Worm (Caenorhabditis elegans) whole organism, young adult: Measurements from ENCODE around the gene egrh-1.
A peak's percentile ranks its signal among the peaks of the same experiment; 100 is the strongest.

Experiments
- B0035.1 ChIP-seq: sonication (generic microtip); optimal IDR thresholded peaks from 2 replicates; lab custom pipeline; 2016; ENCODE audit warnings: missing genetic modification characterization, mild to moderate bottlenecking, missing compliant biosample characterization, missing genotype, missing genetic modification reagents
- B0261.1 ChIP-seq: sonication (generic microtip); optimal IDR thresholded peaks from 2 replicates; lab custom pipeline; 2016; ENCODE audit warnings: mild to moderate bottlenecking, missing genetic modification characterization, moderate library complexity, missing compliant biosample characterization
- C17E4.6 ChIP-seq: fragments of 200-800 bp; sonication (Bioruptor generic); IDR thresholded peaks from 2 replicates; pipeline ENCODE4 v1.3.6; 2022; ENCODE audit warnings: missing genetic modification reagents, missing genetic modification characterization, missing compliant biosample characterization
- F10E7.11 ChIP-seq: sonication (generic microtip); optimal IDR thresholded peaks from 2 replicates; lab custom pipeline; 2017; ENCODE audit warnings: mild to moderate bottlenecking, missing genetic modification characterization, moderate library complexity, missing compliant biosample characterization
- F22D6.2 ChIP-seq: sonication (generic microtip); optimal IDR thresholded peaks from 2 replicates; lab custom pipeline; 2016; ENCODE audit warnings: mild to moderate bottlenecking, missing genetic modification characterization, missing compliant biosample characterization
- F52B5.7 ChIP-seq: sonication (generic microtip); optimal IDR thresholded peaks from 2 replicates; lab custom pipeline; 2016; ENCODE audit warnings: mild to moderate bottlenecking, missing genetic modification characterization, missing compliant biosample characterization
- F55B11.4 ChIP-seq: sonication (generic microtip); optimal IDR thresholded peaks from 2 replicates; lab custom pipeline; 2016; ENCODE audit warnings: missing compliant biosample characterization, missing genetic modification characterization, borderline replicate concordance; ENCODE audit not compliant: insufficient read depth
- T26A5.8 ChIP-seq: sonication (generic microtip); optimal IDR thresholded peaks from 2 replicates; lab custom pipeline; 2016; ENCODE audit warnings: missing genetic modification characterization, missing compliant biosample characterization
- Y67H2A.10 ChIP-seq: fragments of 200-800 bp; sonication (Bioruptor generic); conservative IDR thresholded peaks from 2 replicates; pipeline ENCODE4 v1.3.6; 2022; ENCODE audit warnings: missing genetic modification reagents, missing genetic modification characterization, missing compliant biosample characterization
- Y79H2A.3 ChIP-seq: fragments of 200-800 bp; sonication (Bioruptor generic); conservative IDR thresholded peaks from 2 replicates; pipeline ENCODE4 v1.3.6; 2022; ENCODE audit warnings: missing genetic modification reagents, missing genetic modification characterization, missing compliant biosample characterization
- ama-1 ChIP-seq, 3 experiments: fragments of 150-350 bp in 1 of 3; sonication (generic microtip) in 2 of 3; optimal IDR thresholded peaks; 2 replicates each; lab custom pipeline; 2014 to 2018; ENCODE audit warnings: missing biosample characterization in 2 of 3, missing genetic modification characterization in 2 of 3, missing genetic modification reagents in 2 of 3
- attf-3 ChIP-seq: fragments of 200-800 bp; sonication (Bioruptor generic); conservative IDR thresholded peaks from 2 replicates; pipeline ENCODE4 v1.3.6; 2022; ENCODE audit warnings: missing genetic modification reagents, missing genetic modification characterization, missing compliant biosample characterization
- attf-5 ChIP-seq: fragments of 200-800 bp; sonication (Bioruptor generic); optimal IDR thresholded peaks from 2 replicates; lab custom pipeline; 2018; ENCODE audit warnings: mild to moderate bottlenecking, missing genetic modification characterization, missing compliant biosample characterization
- bed-1 ChIP-seq: fragments of 200-800 bp; sonication (Bioruptor generic); IDR thresholded peaks from 2 replicates; pipeline ENCODE4 v1.3.6; 2022; ENCODE audit warnings: missing genetic modification reagents, missing genetic modification characterization, missing compliant biosample characterization
- bed-2 ChIP-seq: fragments of 200-800 bp; sonication (Bioruptor generic); IDR thresholded peaks from 2 replicates; pipeline ENCODE4 v1.3.6; 2022; ENCODE audit warnings: missing genetic modification reagents, missing genetic modification characterization, missing compliant biosample characterization
- ccch-3 ChIP-seq: fragments of 200-800 bp; sonication (Bioruptor generic); optimal IDR thresholded peaks from 2 replicates; lab custom pipeline; 2018; ENCODE audit warnings: mild to moderate bottlenecking, missing genetic modification characterization, missing compliant biosample characterization
- cebp-2 ChIP-seq: fragments of 200-800 bp; sonication (Bioruptor generic); IDR thresholded peaks from 2 replicates; pipeline ENCODE4 v1.3.6; 2022; ENCODE audit warnings: missing genetic modification characterization, missing compliant biosample characterization
- ceh-58 ChIP-seq: fragments of 200-800 bp; sonication (Bioruptor generic); IDR thresholded peaks from 2 replicates; pipeline ENCODE4 v1.3.6; 2022; ENCODE audit warnings: missing genetic modification characterization, missing compliant biosample characterization
- ceh-79 ChIP-seq: sonication (generic microtip); optimal IDR thresholded peaks from 2 replicates; lab custom pipeline; 2017; ENCODE audit warnings: mild to moderate bottlenecking, missing genetic modification characterization, missing compliant biosample characterization
- ceh-91 ChIP-seq: fragments of 200-800 bp; sonication (Bioruptor generic); IDR thresholded peaks from 2 replicates; pipeline ENCODE4 v1.3.6; 2022; ENCODE audit warnings: missing genetic modification reagents, missing genetic modification characterization, missing compliant biosample characterization
- dox-1 ChIP-seq: fragments of 200-800 bp; sonication (Bioruptor generic); IDR thresholded peaks from 2 replicates; pipeline ENCODE4 v1.3.6; 2022; ENCODE audit warnings: missing genetic modification reagents, missing genetic modification characterization, missing compliant biosample characterization
- dpff-1 ChIP-seq: sonication (generic microtip); optimal IDR thresholded peaks from 2 replicates; lab custom pipeline; 2017; ENCODE audit warnings: mild to moderate bottlenecking, missing genetic modification characterization, missing compliant biosample characterization
- efl-1 ChIP-seq: fragments of 150-350 bp; optimal IDR thresholded peaks from 2 replicates; lab custom pipeline; 2014; ENCODE audit warnings: missing biosample characterization, missing genetic modification reagents, missing genetic modification characterization
- ekl-4 ChIP-seq: fragments of 200-800 bp; sonication (Bioruptor generic); IDR thresholded peaks from 2 replicates; pipeline ENCODE4 v1.3.6; 2022; ENCODE audit warnings: missing genetic modification reagents, missing genetic modification characterization, missing compliant biosample characterization
- hrde-1 ChIP-seq: sonication (generic microtip); optimal IDR thresholded peaks from 2 replicates; lab custom pipeline; 2016; ENCODE audit warnings: missing genetic modification characterization, mild to moderate bottlenecking, missing compliant biosample characterization, moderate library complexity, missing genotype, missing genetic modification reagents, borderline replicate concordance
- let-607 ChIP-seq, 2 experiments: fragments of 200-800 bp in 1 of 2; sonication (Bioruptor generic) in 1 of 2; sonication (generic microtip) in 1 of 2; optimal IDR thresholded peaks; 2 replicates each; lab custom pipeline; 2016 to 2018; ENCODE audit warnings: mild to moderate bottlenecking in 2 of 2, missing compliant biosample characterization in 2 of 2, missing genetic modification characterization in 2 of 2, moderate library complexity in 2 of 2, missing genotype in 1 of 2
- lin-40 ChIP-seq: sonication (generic microtip); optimal IDR thresholded peaks from 2 replicates; lab custom pipeline; 2016; ENCODE audit warnings: missing genetic modification characterization, mild to moderate bottlenecking, missing compliant biosample characterization, missing genotype, missing genetic modification reagents
- lin-54 ChIP-seq: fragments of 200-800 bp; sonication (Bioruptor generic); optimal IDR thresholded peaks from 2 replicates; lab custom pipeline; 2018; ENCODE audit warnings: mild to moderate bottlenecking, missing genetic modification characterization, missing compliant biosample characterization
- lir-1 ChIP-seq: fragments of 200-800 bp; sonication (Bioruptor generic); conservative IDR thresholded peaks from 2 replicates; pipeline ENCODE4 v1.3.6; 2022; ENCODE audit warnings: missing genetic modification reagents, missing genetic modification characterization, missing compliant biosample characterization
- lsl-1 ChIP-seq: fragments of 200-800 bp; sonication (Bioruptor generic); optimal IDR thresholded peaks from 2 replicates; lab custom pipeline; 2018; ENCODE audit warnings: mild to moderate bottlenecking, missing genetic modification characterization, moderate library complexity, missing compliant biosample characterization
- nfya-1 ChIP-seq: sonication (generic microtip); optimal IDR thresholded peaks from 2 replicates; lab custom pipeline; 2017; ENCODE audit warnings: antibody characterized with exemption, missing compliant biosample characterization, missing genetic modification characterization, borderline replicate concordance; ENCODE audit not compliant: insufficient read depth
- nfyb-1 ChIP-seq: fragments of 200-800 bp; sonication (Bioruptor generic); IDR thresholded peaks from 2 replicates; pipeline ENCODE4 v1.3.6; 2022; ENCODE audit warnings: missing genetic modification reagents, missing genetic modification characterization, missing compliant biosample characterization
- somi-1 ChIP-seq: fragments of 200-800 bp; sonication (Bioruptor generic); optimal IDR thresholded peaks from 2 replicates; lab custom pipeline; 2018; ENCODE audit warnings: mild to moderate bottlenecking, missing genetic modification characterization, missing compliant biosample characterization
- sptf-2 ChIP-seq: fragments of 200-800 bp; sonication (Bioruptor generic); optimal IDR thresholded peaks from 2 replicates; lab custom pipeline; 2018; ENCODE audit warnings: mild to moderate bottlenecking, missing genetic modification characterization, missing compliant biosample characterization
- xnd-1 ChIP-seq: sonication (generic microtip); optimal IDR thresholded peaks from 2 replicates; lab custom pipeline; 2016; ENCODE audit warnings: missing genotype, missing genetic modification reagents, missing genetic modification characterization, missing compliant biosample characterization
- zim-3 ChIP-seq: sonication (generic microtip); optimal IDR thresholded peaks from 2 replicates; lab custom pipeline; 2017; ENCODE audit warnings: mild to moderate bottlenecking, missing genetic modification characterization, moderate library complexity, missing compliant biosample characterization
- ztf-25 ChIP-seq: fragments of 200-800 bp; sonication (Bioruptor generic); IDR thresholded peaks from 2 replicates; pipeline ENCODE4 v1.3.6; 2022; ENCODE audit warnings: missing genetic modification reagents, missing genetic modification characterization, missing compliant biosample characterization
- ztf-6 ChIP-seq: fragments of 200-800 bp; sonication (Bioruptor generic); IDR thresholded peaks from 2 replicates; pipeline ENCODE4 v1.3.6; 2022; ENCODE audit warnings: missing genetic modification reagents, missing genetic modification characterization, missing compliant biosample characterization

Gene egrh-1

DNA sequence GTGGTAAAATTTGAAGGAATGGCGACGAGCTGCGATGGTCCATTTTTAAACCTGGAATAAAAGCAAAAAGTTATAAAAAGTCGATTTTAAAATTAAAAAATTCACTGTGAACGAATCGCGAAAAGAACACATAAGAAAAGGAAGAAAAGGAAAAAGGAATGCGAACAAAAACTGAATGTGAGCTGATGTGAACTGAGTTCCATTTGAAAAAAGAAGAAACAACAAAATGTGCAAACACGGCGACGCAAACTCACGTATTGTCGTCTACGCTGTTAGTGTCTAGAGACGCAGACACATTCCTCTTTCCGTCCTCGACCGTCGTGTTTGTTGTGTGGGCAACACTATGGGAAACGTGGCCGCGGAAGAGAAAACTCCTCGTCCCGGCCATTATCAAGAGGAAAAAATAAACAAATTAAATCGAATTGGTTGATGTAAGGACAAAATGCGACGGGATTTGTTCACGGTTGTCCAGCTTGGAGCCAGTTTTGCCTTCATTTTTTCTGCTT, 8.0 kb downstream of the egrh-1 start, which contains the start of the genes C27C12.1 and C27C12.4 (continued):
- TF ChIP-seq F55B11.4, result no peak
- TF ChIP-seq nfyb-1 (GFP tag; lab: Robert Waterston, UW), result peak; percentile 57; the same call in 1 of the 2 replicates
- TF ChIP-seq F10E7.11, result no peak
- no peak for TF ChIP-seq B0261.1 (tag; lab: Kevin White, UChicago)

DNA sequence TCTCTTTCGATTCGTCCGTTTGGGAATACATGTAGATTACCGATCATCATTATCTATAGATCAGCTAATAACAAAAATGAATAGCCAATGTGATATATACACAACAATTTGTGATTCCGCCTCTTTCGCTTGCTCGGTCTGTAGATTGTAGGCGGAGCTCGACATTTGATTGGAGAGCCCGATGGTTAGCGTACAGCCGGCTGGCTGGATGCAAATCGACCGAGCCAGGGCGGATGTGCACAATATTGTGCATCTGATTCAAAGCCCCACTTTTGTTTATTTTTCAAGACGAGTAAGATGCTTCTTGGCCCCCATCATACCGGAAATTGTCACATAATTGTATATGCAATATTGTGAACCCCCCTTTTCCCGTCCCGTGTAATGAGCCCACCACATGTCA, 16.0 kb downstream of the egrh-1 start, which contains the start of gene dmd-4:
TSS of gene dmd-4 (minus strand) at position 101 of the 400 bp plus-strand sequence.
- TF ChIP-seq ztf-25 (GFP tag; lab: Robert Waterston, UW) (no peak), F10E7.11 (no peak), dox-1 (GFP tag; lab: Robert Waterston, UW) (no peak), attf-3 (no peak), ceh-91 (no peak), ceh-79 (tag; lab: Kevin White, UChicago) (no peak), lin-40 (tag; lab: Kevin White, UChicago) (no peak)

DNA sequence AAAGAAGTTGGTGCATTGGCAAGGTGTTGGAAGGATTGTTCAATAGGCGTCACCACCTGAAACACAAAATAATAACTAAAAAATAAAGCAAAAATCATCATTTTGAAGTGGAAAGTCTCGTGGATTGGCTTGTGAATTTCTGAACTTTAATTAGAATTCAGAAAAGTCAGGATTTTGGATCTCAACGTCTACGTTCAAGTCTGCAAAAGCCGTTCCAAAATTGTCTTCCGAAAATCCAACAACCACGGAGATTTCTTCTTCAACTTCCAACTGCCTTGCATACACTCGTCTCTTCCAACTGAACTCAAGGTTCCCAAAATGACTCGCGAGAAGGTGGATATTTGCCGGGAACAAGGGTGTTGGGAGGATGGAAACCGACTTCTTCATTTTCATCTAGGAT, 20.0 kb downstream of the egrh-1 start, which contains the start of gene C27C12.3:
TSS of gene C27C12.3 (minus strand) at position 101 of the 400 bp plus-strand sequence.
- TF ChIP-seq lin-54 (GFP tag; lab: Kevin White, UChicago), result no peak
- no peak for TF ChIP-seq bed-1 (GFP tag; lab: Robert Waterston, UW)
- TF ChIP-seq zim-3 (tag; lab: Kevin White, UChicago), result no peak
- no peak for TF ChIP-seq lir-1 (GFP tag; lab: Robert Waterston, UW)
- no peak for TF ChIP-seq F22D6.2 (tag; lab: Kevin White, UChicago)
- TF ChIP-seq let-607 (tag; optimal IDR thresholded peaks at IDR 0.05; lab: Kevin White, UChicago), result no peak
- TF ChIP-seq ekl-4 (GFP tag; lab: Robert Waterston, UW), result no peak
- TF ChIP-seq Y67H2A.10, result no peak
- no peak for TF ChIP-seq ztf-6 (GFP tag; lab: Robert Waterston, UW)
- TF ChIP-seq C17E4.6, result no peak
- TF ChIP-seq lsl-1 (GFP tag; lab: Kevin White, UChicago), result no peak
- TF ChIP-seq, all 124 proteins: peak for 0

DNA sequence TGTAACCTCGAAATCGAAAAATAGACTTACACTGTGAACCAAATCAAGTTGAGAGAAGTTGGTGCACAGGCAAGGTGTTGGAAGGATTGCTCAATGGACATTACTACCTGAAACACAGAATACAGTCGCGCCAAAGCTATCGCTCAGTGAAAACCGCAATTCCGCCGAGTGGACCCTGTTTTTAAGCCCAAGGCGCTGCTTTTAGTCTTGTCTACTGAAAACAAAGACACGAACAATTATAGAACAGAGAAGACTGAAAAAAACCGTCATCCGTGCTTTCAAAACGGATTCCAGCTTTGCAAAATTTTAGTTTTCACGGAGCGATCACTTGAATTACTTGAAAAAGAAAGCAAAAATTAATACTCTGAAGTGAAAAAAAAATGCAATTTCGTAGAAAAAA, 22.5 kb downstream of the egrh-1 start, which contains the start of gene F31F6.1:
TSS of gene F31F6.1 (minus strand) at position 101 of the 400 bp plus-strand sequence.
- TF ChIP-seq Y79H2A.3 (no peak), B0035.1 (tag; lab: Kevin White, UChicago) (no peak), ama-1 (optimal IDR thresholded peaks at IDR 0.05; lab: Kevin White, UChicago) (no peak), ama-1 (GFP tag; optimal IDR thresholded peaks at IDR 0.05; lab: Kevin White, UChicago) (no peak), ceh-58 (GFP tag; lab: Robert Waterston, UW) (no peak), bed-2 (GFP tag; lab: Robert Waterston, UW) (no peak), ccch-3 (GFP tag; lab: Kevin White, UChicago) (no peak), F52B5.7 (no peak), somi-1 (no peak), sptf-2 (GFP tag; lab: Kevin White, UChicago) (no peak), dpff-1 (tag; lab: Kevin White, UChicago) (no peak), T26A5.8 (tag; lab: Kevin White, UChicago) (no peak), hrde-1 (tag; lab: Kevin White, UChicago) (no peak), efl-1 (GFP tag; lab: Kevin White, UChicago) (no peak), attf-5 (GFP tag; lab: Kevin White, UChicago) (no peak), cebp-2 (GFP tag; lab: Robert Waterston, UW) (no peak), nfya-1 (tag; lab: Kevin White, UChicago) (no peak), xnd-1 (tag; lab: Kevin White, UChicago) (no peak)
